Fruit fly (Drosophila melanogaster) whole organism, embryonic: ENCODE measurements around the gene CG4025.

Source experiments
- Abd-B ChIP-seq: fragments of 200-800 bp; sonication (Bioruptor generic); optimal IDR thresholded peaks from 2 replicates; lab custom pipeline; 2018; ENCODE audit warnings: missing biosample characterization, mild to moderate bottlenecking, missing genetic modification characterization, moderate library complexity
- B-H2 ChIP-seq: fragments of 200-800 bp; sonication (Bioruptor generic); optimal IDR thresholded peaks from 2 replicates; lab custom pipeline; 2018; ENCODE audit warnings: missing biosample characterization, mild to moderate bottlenecking, missing genetic modification characterization
- C15 ChIP-seq: fragments of 200-800 bp; sonication (Bioruptor generic); IDR thresholded peaks from 3 replicates; pipeline ENCODE4 v1.3.6; 2022; ENCODE audit warnings: missing biosample characterization, missing genetic modification characterization
- CG10274 ChIP-seq: fragments of 200-800 bp; sonication (Bioruptor generic); optimal IDR thresholded peaks from 3 replicates; lab custom pipeline; 2017; ENCODE audit warnings: missing biosample characterization, mild to moderate bottlenecking, missing genetic modification characterization
- CG13624 ChIP-seq: fragments of 200-800 bp; sonication (Bioruptor generic); optimal IDR thresholded peaks from 2 replicates; lab custom pipeline; 2016; ENCODE audit warnings: missing biosample characterization, missing genetic modification characterization
- CG13894 ChIP-seq: fragments of 200-800 bp; sonication (Bioruptor generic); optimal IDR thresholded peaks from 3 replicates; lab custom pipeline; 2018; ENCODE audit warnings: missing biosample characterization, mild to moderate bottlenecking, missing genetic modification characterization, moderate library complexity
- CG16779 ChIP-seq: fragments of 200-800 bp; sonication (Bioruptor generic); IDR thresholded peaks from 2 replicates; pipeline ENCODE4 v1.3.6; 2022; ENCODE audit warnings: missing biosample characterization, missing genetic modification characterization
- CG17186 ChIP-seq: fragments of 200-800 bp; sonication (Bioruptor generic); optimal IDR thresholded peaks from 3 replicates; lab custom pipeline; 2017; ENCODE audit warnings: missing biosample characterization, missing genetic modification reagents, missing genetic modification characterization
- CG3163 ChIP-seq: fragments of 200-800 bp; sonication (Bioruptor generic); optimal IDR thresholded peaks from 3 replicates; lab custom pipeline; 2016; ENCODE audit warnings: missing biosample characterization, missing genetic modification characterization
- CG7745 ChIP-seq: fragments of 200-800 bp; sonication (Bioruptor generic); optimal IDR thresholded peaks from 2 replicates; lab custom pipeline; 2018; ENCODE audit warnings: missing biosample characterization, mild to moderate bottlenecking, missing genetic modification characterization, moderate library complexity
- CG7987 ChIP-seq: fragments of 200-800 bp; sonication (Bioruptor generic); optimal IDR thresholded peaks from 2 replicates; lab custom pipeline; 2018; ENCODE audit warnings: missing biosample characterization, mild to moderate bottlenecking, missing genetic modification characterization, moderate library complexity
- CG8388 ChIP-seq: fragments of 200-800 bp; sonication (Bioruptor generic); optimal IDR thresholded peaks from 2 replicates; lab custom pipeline; 2019; ENCODE audit warnings: missing biosample characterization, mild to moderate bottlenecking, missing genetic modification characterization, moderate library complexity
- CG9797 ChIP-seq: fragments of 200-800 bp; sonication (Bioruptor generic); optimal IDR thresholded peaks from 3 replicates; lab custom pipeline; 2018; ENCODE audit warnings: missing biosample characterization, mild to moderate bottlenecking, missing genetic modification characterization
- CG9932 ChIP-seq: fragments of 200-800 bp; sonication (Bioruptor generic); IDR thresholded peaks from 2 replicates; pipeline ENCODE4 v1.3.6; 2022; ENCODE audit warnings: missing biosample characterization, missing genetic modification characterization
- Camta ChIP-seq: fragments of 200-800 bp; sonication (Bioruptor generic); optimal IDR thresholded peaks from 2 replicates; lab custom pipeline; 2016; ENCODE audit warnings: missing biosample characterization, missing genetic modification characterization
- Dad ChIP-seq: fragments of 200-800 bp; sonication (Bioruptor generic); optimal IDR thresholded peaks from 3 replicates; lab custom pipeline; 2016; ENCODE audit warnings: missing biosample characterization, missing genetic modification characterization
- Dip2 ChIP-seq: fragments of 200-800 bp; sonication (Bioruptor generic); IDR thresholded peaks from 2 replicates; pipeline ENCODE4 v1.3.6; 2022; ENCODE audit warnings: missing biosample characterization, missing genetic modification characterization
- Dip3 ChIP-seq: fragments of 200-800 bp; sonication (Bioruptor generic); optimal IDR thresholded peaks from 3 replicates; lab custom pipeline; 2016; ENCODE audit warnings: missing biosample characterization, missing genetic modification characterization
- ERR ChIP-seq: fragments of 200-800 bp; sonication (Bioruptor generic); optimal IDR thresholded peaks from 2 replicates; lab custom pipeline; 2016; ENCODE audit warnings: missing biosample characterization, missing genetic modification characterization
- Ets65A ChIP-seq: fragments of 200-800 bp; sonication (Bioruptor generic); peaks from one replicate; lab custom pipeline; 2016; ENCODE audit warnings: missing biosample characterization, missing genetic modification characterization
- Fer2 ChIP-seq: fragments of 200-800 bp; sonication (Bioruptor generic); optimal IDR thresholded peaks from 2 replicates; lab custom pipeline; 2018; ENCODE audit warnings: missing biosample characterization, mild to moderate bottlenecking, missing genetic modification characterization, moderate library complexity
- Gsc ChIP-seq: fragments of 200-800 bp; sonication (Bioruptor generic); IDR thresholded peaks from 2 replicates; pipeline ENCODE4 v1.3.6; 2022; ENCODE audit warnings: missing biosample characterization, missing genetic modification characterization
- Gug ChIP-seq: fragments of 200-800 bp; sonication (Bioruptor generic); IDR thresholded peaks from 4 replicates; pipeline ENCODE4 v1.3.6; 2022; ENCODE audit warnings: missing biosample characterization, missing genetic modification characterization
- HmgZ ChIP-seq: fragments of 200-800 bp; sonication (Bioruptor generic); optimal IDR thresholded peaks from 2 replicates; lab custom pipeline; 2018; ENCODE audit warnings: missing biosample characterization, mild to moderate bottlenecking, missing genetic modification characterization
- Hr78 ChIP-seq, 2 experiments: fragments of 200-800 bp in 1 of 2; fragments of >200 bp in 1 of 2; sonication (Bioruptor generic) in 1 of 2; optimal IDR thresholded peaks; 2 replicates each; lab custom pipeline; 2017 to 2019; ENCODE audit warnings: missing biosample characterization in 2 of 2, missing genetic modification characterization in 2 of 2, mild to moderate bottlenecking in 1 of 2, moderate library complexity in 1 of 2
- MTF-1 ChIP-seq: fragments of 200-800 bp; sonication (Bioruptor generic); optimal IDR thresholded peaks from 2 replicates; lab custom pipeline; 2018; ENCODE audit warnings: missing biosample characterization, mild to moderate bottlenecking, missing genetic modification characterization, borderline replicate concordance
- Meics ChIP-seq: fragments of 200-800 bp; sonication (Bioruptor generic); optimal IDR thresholded peaks from 2 replicates; lab custom pipeline; 2017; ENCODE audit warnings: missing biosample characterization, mild to moderate bottlenecking, missing genetic modification characterization
- Trl ChIP-seq, 3 experiments: fragments of >200 bp in 2 of 3; fragments of 200-800 bp in 1 of 3; sonication (Bioruptor generic) in 1 of 3; optimal IDR thresholded peaks; 2 replicates in 1 of 3; 3 replicates in 2 of 3; lab custom pipeline; 2016 to 2017; ENCODE audit warnings: missing biosample characterization in 1 of 3, missing genetic modification characterization in 1 of 3
- Vsx1 ChIP-seq: fragments of 200-800 bp; sonication (Bioruptor generic); optimal IDR thresholded peaks from 2 replicates; lab custom pipeline; 2017; ENCODE audit warnings: missing biosample characterization, mild to moderate bottlenecking, missing genetic modification characterization, missing genetic modification reagents
- ara ChIP-seq: fragments of 200-800 bp; sonication (Bioruptor generic); IDR thresholded peaks from 2 replicates; pipeline ENCODE4 v1.3.6; 2022; ENCODE audit warnings: missing biosample characterization, missing genetic modification characterization
- ato ChIP-seq: fragments of 200-800 bp; sonication (Bioruptor generic); IDR thresholded peaks from 2 replicates; pipeline ENCODE4 v1.3.6; 2022; ENCODE audit warnings: missing biosample characterization, missing genetic modification characterization; ENCODE audit not compliant: partially characterized antibody
- cato ChIP-seq: fragments of 200-800 bp; sonication (Bioruptor generic); optimal IDR thresholded peaks from 2 replicates; lab custom pipeline; 2016; ENCODE audit warnings: missing biosample characterization, missing genetic modification characterization, borderline replicate concordance
- chn ChIP-seq: fragments of 200-800 bp; sonication (Bioruptor generic); optimal IDR thresholded peaks from 2 replicates; lab custom pipeline; 2016; ENCODE audit warnings: missing biosample characterization, missing genetic modification characterization
- da ChIP-seq: fragments of 200-800 bp; sonication (Bioruptor generic); optimal IDR thresholded peaks from 2 replicates; lab custom pipeline; 2016; ENCODE audit warnings: missing biosample characterization, missing genetic modification characterization
- dan ChIP-seq: fragments of 200-800 bp; sonication (Bioruptor generic); IDR thresholded peaks from 2 replicates; pipeline ENCODE4 v1.3.6; 2022; ENCODE audit warnings: missing biosample characterization, missing genetic modification characterization
- exex ChIP-seq: fragments of 200-800 bp; sonication (Bioruptor generic); optimal IDR thresholded peaks from 4 replicates; lab custom pipeline; 2018; ENCODE audit warnings: missing biosample characterization, mild to moderate bottlenecking, missing genetic modification characterization, moderate library complexity
- gfzf ChIP-seq: fragments of 200-800 bp; sonication (Bioruptor generic); optimal IDR thresholded peaks from 2 replicates; lab custom pipeline; 2016; ENCODE audit warnings: missing biosample characterization, mild to moderate bottlenecking, missing genetic modification characterization, moderate library complexity
- inv ChIP-seq: fragments of 200-800 bp; sonication (Bioruptor generic); IDR thresholded peaks from 2 replicates; pipeline ENCODE4 v1.3.6; 2022; ENCODE audit warnings: missing biosample characterization, missing genetic modification characterization; ENCODE audit not compliant: partially characterized antibody
- jumu ChIP-seq: fragments of 200-800 bp; sonication (Bioruptor generic); optimal IDR thresholded peaks from 3 replicates; lab custom pipeline; 2016; ENCODE audit warnings: missing biosample characterization, missing genetic modification characterization
- kni ChIP-seq: fragments of 200-800 bp; sonication (Bioruptor generic); optimal IDR thresholded peaks from 3 replicates; lab custom pipeline; 2017; ENCODE audit warnings: mild to moderate bottlenecking, missing biosample characterization, missing genetic modification reagents, missing genetic modification characterization
- nau ChIP-seq: fragments of 200-800 bp; sonication (Bioruptor generic); optimal IDR thresholded peaks from 3 replicates; lab custom pipeline; 2017; ENCODE audit warnings: missing biosample characterization, mild to moderate bottlenecking, missing genetic modification characterization, missing genetic modification reagents
- nom ChIP-seq: fragments of 200-800 bp; sonication (Bioruptor generic); optimal IDR thresholded peaks from 2 replicates; lab custom pipeline; 2017; ENCODE audit warnings: missing biosample characterization, missing genetic modification characterization, mild to moderate bottlenecking, moderate library complexity, missing genetic modification reagents
- otp ChIP-seq: fragments of 200-800 bp; sonication (Bioruptor generic); IDR thresholded peaks from 3 replicates; pipeline ENCODE4, ENCODE4 v1.3.6; 2022; ENCODE audit warnings: missing biosample characterization, missing genetic modification characterization
- peb ChIP-seq: fragments of 200-800 bp; sonication (Bioruptor generic); IDR thresholded peaks from 2 replicates; pipeline ENCODE4 v1.3.6; 2022; ENCODE audit warnings: missing biosample characterization, missing genetic modification characterization
- pfk ChIP-seq: fragments of 200-800 bp; sonication (Bioruptor generic); optimal IDR thresholded peaks from 2 replicates; lab custom pipeline; 2018; ENCODE audit warnings: missing biosample characterization, mild to moderate bottlenecking, missing genetic modification characterization, moderate library complexity
- row ChIP-seq: fragments of 200-800 bp; sonication (Bioruptor generic); IDR thresholded peaks from 3 replicates; pipeline ENCODE4 v1.3.6; 2022; ENCODE audit warnings: missing biosample characterization, missing genetic modification characterization
- shn ChIP-seq: fragments of 200-800 bp; sonication (Bioruptor generic); optimal IDR thresholded peaks from 3 replicates; lab custom pipeline; 2016; ENCODE audit warnings: missing biosample characterization, missing genetic modification characterization
- stc ChIP-seq: fragments of 200-800 bp; sonication (Bioruptor generic); IDR thresholded peaks from 2 replicates; pipeline ENCODE4 v1.3.6; 2022; ENCODE audit warnings: missing biosample characterization, missing genetic modification characterization
- stwl ChIP-seq: fragments of 200-800 bp; sonication (Bioruptor generic); optimal IDR thresholded peaks from 3 replicates; lab custom pipeline; 2018; ENCODE audit warnings: missing biosample characterization, mild to moderate bottlenecking, missing genetic modification characterization, moderate library complexity
- trem ChIP-seq: fragments of 200-800 bp; optimal IDR thresholded peaks from 3 replicates; lab custom pipeline; 2019; ENCODE audit warnings: missing biosample characterization, mild to moderate bottlenecking, missing genetic modification characterization, moderate library complexity
- tup ChIP-seq: fragments of 200-800 bp; sonication (Bioruptor generic); optimal IDR thresholded peaks from 2 replicates; lab custom pipeline; 2016; ENCODE audit warnings: missing biosample characterization, mild to moderate bottlenecking, missing genetic modification characterization, moderate library complexity

CG4025 gene

dm6 chrX:2073325-2073724, 3.4 kb upstream of the CG4025 start, which contains the start of gene CG4199 (continued):
- TF ChIP-seq gfzf (GFP tag; lab: Kevin White, UChicago) (peak; percentile 82), Fer2 (tag; lab: Kevin White, UChicago) (no peak), Abd-B (GFP tag; lab: Kevin White, UChicago) (no peak), Trl (optimal IDR thresholded peaks at IDR 0.05; lab: Kevin White, UChicago) (no peak), Trl (GFP tag; optimal IDR thresholded peaks at IDR 0.05; lab: Kevin White, UChicago) (no peak), CG17186 (GFP tag; lab: Kevin White, UChicago) (peak; percentile 96), inv (GFP tag; lab: Robert Waterston, UW) (no peak), Vsx1 (no peak), jumu (GFP tag; lab: Kevin White, UChicago) (peak; percentile 6), CG7745 (no peak), stc (no peak), stwl (tag; lab: Kevin White, UChicago) (peak; percentile 39), ara (GFP tag; lab: Robert Waterston, UW) (no peak), Camta (GFP tag; lab: Kevin White, UChicago) (no peak), CG13624 (GFP tag; lab: Kevin White, UChicago) (peak; percentile 13), ERR (no peak), CG9797 (peak; percentile 77), CG7987 (GFP tag; lab: Kevin White, UChicago) (no peak), C15 (no peak), Meics (GFP tag; lab: Kevin White, UChicago) (no peak), CG3163 (GFP tag; lab: Kevin White, UChicago) (no peak), cato (GFP tag; lab: Kevin White, UChicago) (no peak), chn (no peak), otp (no peak), Dad (no peak), pfk (GFP tag; lab: Kevin White, UChicago) (no peak), Dip3 (no peak), Dip2 (GFP tag; lab: Robert Waterston, UW) (no peak), Gsc (GFP tag; lab: Robert Waterston, UW) (no peak), peb (GFP tag; lab: Robert Waterston, UW) (no peak), row (GFP tag; lab: Robert Waterston, UW) (peak; percentile 51), trem (tag; lab: Kevin White, UChicago) (peak; percentile 41), shn (no peak), exex (no peak), nau (GFP tag; lab: Kevin White, UChicago) (no peak), CG8388 (no peak), CG10274 (GFP tag; lab: Kevin White, UChicago) (no peak), dan (GFP tag; lab: Robert Waterston, UW) (no peak), Gug (no peak), ato (GFP tag; lab: Robert Waterston, UW) (no peak), da (GFP tag; lab: Kevin White, UChicago) (peak; percentile 20), tup (GFP tag; lab: Kevin White, UChicago) (no peak), kni (GFP tag; lab: Kevin White, UChicago) (no peak), MTF-1 (GFP tag; lab: Kevin White, UChicago) (no peak), nom (GFP tag; lab: Kevin White, UChicago) (peak; percentile 27), Ets65A (GFP tag; lab: Kevin White, UChicago) (peak; percentile 72), HmgZ (tag; lab: Kevin White, UChicago) (peak; percentile 67), CG13894 (tag; lab: Kevin White, UChicago) (peak; percentile 6), CG9932 (GFP tag; lab: Robert Waterston, UW) (peak; percentile 38; the same call in 1 of the 2 replicates), B-H2 (GFP tag; lab: Kevin White, UChicago) (no peak), Hr78 (GFP tag; optimal IDR thresholded peaks at IDR 0.05; lab: Kevin White, UChicago) (no peak), CG16779 (GFP tag; lab: Robert Waterston, UW) (no peak)
